Fruit fly (Drosophila melanogaster) whole organism, prepupa: ENCODE measurements around the gene CG12713.

ENCODE experiments used
- CG16779 ChIP-seq: fragments of 200-800 bp; sonication (Bioruptor generic); optimal IDR thresholded peaks from 3 replicates; lab custom pipeline; 2017; ENCODE audit warnings: missing biosample characterization, mild to moderate bottlenecking, missing genetic modification characterization
- CG32006 ChIP-seq: fragments of 200-800 bp; sonication (Bioruptor generic); optimal IDR thresholded peaks from 3 replicates; lab custom pipeline; 2017; ENCODE audit warnings: missing biosample characterization, mild to moderate bottlenecking, missing genetic modification characterization
- CG8632 ChIP-seq: fragments of 200-800 bp; sonication (Bioruptor generic); optimal IDR thresholded peaks from 3 replicates; lab custom pipeline; 2016; ENCODE audit warnings: missing biosample characterization, missing genetic modification characterization
- Eip93F ChIP-seq: fragments of 200-800 bp; sonication (Bioruptor generic); optimal IDR thresholded peaks from 2 replicates; lab custom pipeline; 2016; ENCODE audit warnings: missing biosample characterization, mild to moderate bottlenecking, missing genetic modification characterization
- Hr4 ChIP-seq: fragments of 200-800 bp; sonication (Bioruptor generic); optimal IDR thresholded peaks from 3 replicates; lab custom pipeline; 2016; ENCODE audit warnings: missing biosample characterization, missing genetic modification characterization
- Sox102F ChIP-seq: fragments of 200-800 bp; sonication (Bioruptor generic); optimal IDR thresholded peaks from 2 replicates; lab custom pipeline; 2016; ENCODE audit warnings: missing biosample characterization, mild to moderate bottlenecking, missing genetic modification characterization
- salr ChIP-seq, 2 experiments: fragments of 200-800 bp; sonication (Bioruptor generic); optimal IDR thresholded peaks; 3 replicates each; lab custom pipeline; 2016 to 2018; ENCODE audit warnings: missing biosample characterization in 2 of 2, missing genetic modification characterization in 2 of 2, mild to moderate bottlenecking in 1 of 2

- TF ChIP-seq Hr4 (GFP tag; lab: Kevin White, UChicago): no peak
- TF ChIP-seq CG8632: no peak
- TF ChIP-seq CG32006 (GFP tag; lab: Kevin White, UChicago): no peak
- TF ChIP-seq salr (GFP tag; optimal IDR thresholded peaks at IDR 0.05; lab: Kevin White, UChicago): no peak
- no peak for TF ChIP-seq CG16779
- TF ChIP-seq Sox102F (GFP tag; lab: Kevin White, UChicago): no peak
- TF ChIP-seq Eip93F (GFP tag; lab: Kevin White, UChicago): no peak
Measured at dm6 chr3L:15802117-15802516, 30.1 kb upstream of the CG12713 start.
